Worm (Caenorhabditis elegans) whole organism, L4 larva: ENCODE results near the gene C47A4.5.

Source experiments
- D1046.2 ChIP-seq: fragments of 200-800 bp; sonication (Bioruptor generic); IDR thresholded peaks from 2 replicates; pipeline ENCODE4 v1.3.6; 2022; ENCODE audit warnings: missing genetic modification characterization, missing compliant biosample characterization
- F49E8.2 ChIP-seq: sonication (generic microtip); optimal IDR thresholded peaks from 2 replicates; lab custom pipeline; 2016; ENCODE audit warnings: missing compliant biosample characterization, mild to moderate bottlenecking, missing genetic modification characterization, borderline replicate concordance
- R02D3.7 ChIP-seq: fragments of 150-350 bp; sonication (generic microtip); optimal IDR thresholded peaks from 3 replicates; lab custom pipeline; 2014; ENCODE audit warnings: missing biosample characterization, missing genetic modification characterization
- T20F7.1 ChIP-seq: fragments of 200-800 bp; sonication (Bioruptor generic); optimal IDR thresholded peaks from 2 replicates; lab custom pipeline; 2018; ENCODE audit warnings: mild to moderate bottlenecking, missing genetic modification characterization, missing compliant biosample characterization
- T26A8.4 ChIP-seq: fragments of 200-800 bp; sonication (Bioruptor generic); IDR thresholded peaks from 2 replicates; pipeline ENCODE4 v1.3.6; 2022; ENCODE audit warnings: missing genetic modification characterization, missing compliant biosample characterization
- Y48G9A.11 ChIP-seq: fragments of 200-800 bp; sonication (Bioruptor generic); IDR thresholded peaks from 2 replicates; pipeline ENCODE4 v1.3.6; 2022; ENCODE audit warnings: missing genetic modification reagents, missing genetic modification characterization, missing compliant biosample characterization
- ZK337.2 ChIP-seq: fragments of 200-800 bp; sonication (Bioruptor generic); IDR thresholded peaks from 2 replicates; pipeline ENCODE4 v1.3.6; 2022; ENCODE audit warnings: missing genetic modification reagents, missing genetic modification characterization, missing compliant biosample characterization
- ZK546.5 ChIP-seq, 2 experiments: sonication (generic microtip); optimal IDR thresholded peaks; 2 replicates each; lab custom pipeline; 2017; ENCODE audit warnings: missing biosample characterization in 2 of 2, missing genetic modification characterization in 2 of 2
- aha-1 ChIP-seq: fragments of 150-350 bp; peaks from one replicate; lab custom pipeline; 2014; ENCODE audit warnings: missing biosample characterization, missing genetic modification characterization
- ceh-20 ChIP-seq: fragments of 200-800 bp; sonication (Bioruptor generic); IDR thresholded peaks from 2 replicates; pipeline ENCODE4 v1.3.6; 2022; ENCODE audit warnings: missing genetic modification reagents, missing genetic modification characterization, missing compliant biosample characterization
- ceh-62 ChIP-seq: sonication (generic microtip); optimal IDR thresholded peaks from 2 replicates; lab custom pipeline; 2017; ENCODE audit warnings: missing biosample characterization, missing genetic modification characterization
- cey-2 ChIP-seq: sonication (generic microtip); optimal IDR thresholded peaks from 3 replicates; lab custom pipeline; 2017; ENCODE audit warnings: missing genetic modification characterization, mild to moderate bottlenecking, missing compliant biosample characterization, antibody characterized with exemption, borderline replicate concordance; ENCODE audit not compliant: insufficient read depth
- ctbp-1 ChIP-seq: fragments of 200-800 bp; sonication (Bioruptor generic); IDR thresholded peaks from 2 replicates; pipeline ENCODE4 v1.3.6; 2022; ENCODE audit warnings: missing genetic modification reagents, missing genetic modification characterization, missing compliant biosample characterization
- daf-16 ChIP-seq, 3 experiments: sonication (generic microtip); optimal IDR thresholded peaks; 2 replicates each; lab custom pipeline; 2016 to 2017; ENCODE audit warnings: missing genetic modification characterization in 3 of 3, missing genetic modification reagents in 3 of 3, mild to moderate bottlenecking in 2 of 3, missing compliant biosample characterization in 2 of 3, missing biosample characterization in 1 of 3, moderate library complexity in 1 of 3
- daf-19 ChIP-seq: fragments of 200-800 bp; sonication (Bioruptor generic); conservative IDR thresholded peaks from 2 replicates; pipeline ENCODE4 v1.3.6; 2022; ENCODE audit warnings: missing genetic modification characterization, missing compliant biosample characterization
- dmd-8 ChIP-seq: fragments of 200-800 bp; sonication (Bioruptor generic); IDR thresholded peaks from 2 replicates; pipeline ENCODE4 v1.3.6; 2022; ENCODE audit warnings: missing genetic modification characterization, missing compliant biosample characterization
- duxl-1 ChIP-seq: sonication (generic microtip); optimal IDR thresholded peaks from 2 replicates; lab custom pipeline; 2016; ENCODE audit warnings: mild to moderate bottlenecking, missing genetic modification characterization, moderate library complexity, missing compliant biosample characterization; ENCODE audit not compliant: poor library complexity
- fkh-10 ChIP-seq: fragments of 150-350 bp; optimal IDR thresholded peaks from 2 replicates; lab custom pipeline; 2014; ENCODE audit warnings: missing biosample characterization, missing genetic modification reagents, missing genetic modification characterization
- fos-1 ChIP-seq: fragments of 150-350 bp; optimal IDR thresholded peaks from 2 replicates; lab custom pipeline; 2014; ENCODE audit warnings: missing biosample characterization, missing genetic modification characterization
- hlh-30 ChIP-seq: sonication (generic microtip); optimal IDR thresholded peaks from 2 replicates; lab custom pipeline; 2017; ENCODE audit warnings: antibody characterized with exemption, mild to moderate bottlenecking, missing genetic modification characterization, missing compliant biosample characterization; ENCODE audit not compliant: insufficient read depth
- hmg-1.1 ChIP-seq: fragments of 200-800 bp; sonication (Bioruptor generic); IDR thresholded peaks from 2 replicates; pipeline ENCODE4 v1.3.6; 2022; ENCODE audit warnings: missing genetic modification reagents, missing genetic modification characterization, missing compliant biosample characterization
- lim-7 ChIP-seq: fragments of 200-800 bp; sonication (Bioruptor generic); IDR thresholded peaks from 2 replicates; pipeline ENCODE4 v1.3.6; 2022; ENCODE audit warnings: missing genetic modification characterization, missing compliant biosample characterization
- lin-1 ChIP-seq: fragments of 200-800 bp; sonication (Bioruptor generic); IDR thresholded peaks from 2 replicates; pipeline ENCODE4 v1.3.6; 2022; ENCODE audit warnings: missing genetic modification reagents, missing genetic modification characterization, missing compliant biosample characterization
- lin-15B ChIP-seq: fragments of 150-350 bp; sonication (generic microtip); optimal IDR thresholded peaks from 3 replicates; lab custom pipeline; 2014; ENCODE audit warnings: missing biosample characterization, missing genetic modification characterization
- lin-29 ChIP-seq: fragments of 200-800 bp; sonication (Bioruptor generic); IDR thresholded peaks from 2 replicates; pipeline ENCODE4 v1.3.6; 2022; ENCODE audit warnings: missing genetic modification reagents, missing genetic modification characterization, missing compliant biosample characterization
- lin-38 ChIP-seq: fragments of 200-800 bp; sonication (Bioruptor generic); IDR thresholded peaks from 2 replicates; pipeline ENCODE4 v1.3.6; 2022; ENCODE audit warnings: missing genetic modification reagents, missing genetic modification characterization, missing compliant biosample characterization
- lin-39 ChIP-seq: fragments of 150-350 bp; optimal IDR thresholded peaks from 2 replicates; lab custom pipeline; 2014; ENCODE audit warnings: missing biosample characterization, missing genetic modification reagents, missing genetic modification characterization
- madf-5 ChIP-seq, 2 experiments: fragments of 200-800 bp; sonication (Bioruptor generic); IDR thresholded peaks; 2 replicates each; pipeline ENCODE4 v1.3.6; 2022; ENCODE audit warnings: missing compliant biosample characterization in 2 of 2, missing genetic modification characterization in 2 of 2
- mdt-29 ChIP-seq: fragments of 200-800 bp; sonication (Bioruptor generic); IDR thresholded peaks from 2 replicates; pipeline ENCODE4 v1.3.6; 2022; ENCODE audit warnings: missing genetic modification reagents, missing genetic modification characterization, missing compliant biosample characterization
- mxl-3 ChIP-seq: fragments of 200-800 bp; sonication (Bioruptor generic); optimal IDR thresholded peaks from 2 replicates; lab custom pipeline; 2018; ENCODE audit warnings: mild to moderate bottlenecking, missing genetic modification characterization, missing compliant biosample characterization
- nhr-10 ChIP-seq: fragments of 150-350 bp; optimal IDR thresholded peaks from 2 replicates; lab custom pipeline; 2014; ENCODE audit warnings: missing biosample characterization, missing genetic modification characterization
- nhr-11 ChIP-seq: fragments of 150-350 bp; optimal IDR thresholded peaks from 2 replicates; lab custom pipeline; 2014; ENCODE audit warnings: missing biosample characterization, missing genetic modification characterization
- nhr-237 ChIP-seq: sonication (generic microtip); optimal IDR thresholded peaks from 2 replicates; lab custom pipeline; 2017; ENCODE audit warnings: missing biosample characterization, missing genetic modification characterization
- nhr-28 ChIP-seq: fragments of 150-350 bp; optimal IDR thresholded peaks from 2 replicates; lab custom pipeline; 2014; ENCODE audit warnings: missing biosample characterization, missing genetic modification characterization
- nhr-41 ChIP-seq: fragments of 200-800 bp; sonication (Bioruptor generic); IDR thresholded peaks from 2 replicates; pipeline ENCODE4 v1.3.6; 2022; ENCODE audit warnings: missing genetic modification reagents, missing genetic modification characterization, missing compliant biosample characterization
- nhr-6 ChIP-seq: fragments of 150-350 bp; optimal IDR thresholded peaks from 2 replicates; lab custom pipeline; 2014; ENCODE audit warnings: missing biosample characterization, missing genetic modification characterization
- nhr-76 ChIP-seq: fragments of 150-350 bp; optimal IDR thresholded peaks from 2 replicates; lab custom pipeline; 2014; ENCODE audit warnings: missing biosample characterization, missing genetic modification characterization
- pha-4 ChIP-seq, 2 experiments: fragments of 150-350 bp in 1 of 2; fragments of 200-800 bp in 1 of 2; sonication (Bioruptor generic) in 1 of 2; IDR thresholded peaks in 1 of 2; optimal IDR thresholded peaks in 1 of 2; 2 replicates each; pipeline versions ENCODE4 v1.3.6 to Lab custom; 2014 to 2022; ENCODE audit warnings: missing genetic modification characterization in 2 of 2, missing genetic modification reagents in 2 of 2, missing biosample characterization in 1 of 2, missing compliant biosample characterization in 1 of 2
- pqm-1 ChIP-seq: sonication (generic microtip); optimal IDR thresholded peaks from 2 replicates; lab custom pipeline; 2017; ENCODE audit warnings: missing biosample characterization, missing genetic modification characterization
- saeg-2 ChIP-seq: fragments of 200-800 bp; sonication (Bioruptor generic); IDR thresholded peaks from 2 replicates; pipeline ENCODE4 v1.3.6; 2022; ENCODE audit warnings: missing genetic modification reagents, missing genetic modification characterization, missing compliant biosample characterization
- set-16 ChIP-seq: fragments of 200-800 bp; sonication (Bioruptor generic); IDR thresholded peaks from 2 replicates; pipeline ENCODE4 v1.3.6; 2022; ENCODE audit warnings: missing genetic modification reagents, missing genetic modification characterization, missing compliant biosample characterization
- snpc-1.2 ChIP-seq: fragments of 200-800 bp; sonication (Bioruptor generic); IDR thresholded peaks from 2 replicates; pipeline ENCODE4 v1.3.6; 2022; ENCODE audit warnings: missing genetic modification reagents, missing genetic modification characterization, missing compliant biosample characterization
- spr-3 ChIP-seq: fragments of 200-800 bp; sonication (Bioruptor generic); optimal IDR thresholded peaks from 2 replicates; lab custom pipeline; 2018; ENCODE audit warnings: mild to moderate bottlenecking, missing genetic modification characterization, missing compliant biosample characterization
- tra-1 ChIP-seq: fragments of 200-800 bp; sonication (Bioruptor generic); IDR thresholded peaks from 2 replicates; pipeline ENCODE4 v1.3.6; 2022; ENCODE audit warnings: missing genetic modification reagents, missing genetic modification characterization, missing compliant biosample characterization
- unc-130 ChIP-seq: sonication (generic microtip); optimal IDR thresholded peaks from 2 replicates; lab custom pipeline; 2016; ENCODE audit warnings: missing genetic modification reagents, missing genetic modification characterization, missing compliant biosample characterization
- unc-39 ChIP-seq: sonication (generic microtip); optimal IDR thresholded peaks from 2 replicates; lab custom pipeline; 2017; ENCODE audit warnings: missing biosample characterization, missing genetic modification characterization
- unc-62 ChIP-seq, 3 experiments: fragments of 150-350 bp in 1 of 3; sonication (generic microtip); optimal IDR thresholded peaks in 2 of 3; peaks in 1 of 3; 1 replicate in 1 of 3; 2 replicates in 2 of 3; lab custom pipeline; 2014 to 2017; ENCODE audit warnings: missing biosample characterization in 3 of 3, missing genetic modification characterization in 3 of 3, missing genetic modification reagents in 3 of 3, missing genotype in 1 of 3
- vab-7 ChIP-seq: fragments of 200-800 bp; sonication (Bioruptor generic); IDR thresholded peaks from 2 replicates; pipeline ENCODE4 v1.3.6; 2022; ENCODE audit warnings: missing genetic modification reagents, missing genetic modification characterization, missing compliant biosample characterization
- zfp-3 ChIP-seq: fragments of 200-800 bp; sonication (Bioruptor generic); conservative IDR thresholded peaks from 2 replicates; pipeline ENCODE4 v1.3.6; 2022; ENCODE audit warnings: missing genetic modification reagents, missing genetic modification characterization, missing compliant biosample characterization
- zip-11 ChIP-seq: fragments of 200-800 bp; sonication (Bioruptor generic); IDR thresholded peaks from 2 replicates; pipeline ENCODE4 v1.3.6; 2022; ENCODE audit warnings: missing genetic modification characterization, missing compliant biosample characterization
- ztf-7 ChIP-seq: fragments of 150-350 bp; optimal IDR thresholded peaks from 2 replicates; lab custom pipeline; 2014; ENCODE audit warnings: missing biosample characterization, missing genetic modification characterization

The C47A4.5 gene

ce11 chrIV:13707894-13708293, 37.6 kb upstream of the C47A4.5 start:
- TF ChIP-seq T26A8.4 (GFP tag; lab: Robert Waterston, UW), result no peak
- TF ChIP-seq ceh-20, result peak; percentile 96
- TF ChIP-seq vab-7 (GFP tag; lab: Robert Waterston, UW), result no peak
- TF ChIP-seq hlh-30, result no peak
- TF ChIP-seq T20F7.1 (GFP tag; lab: Kevin White, UChicago), result no peak
- no peak for TF ChIP-seq nhr-10 (tag; lab: Kevin White, UChicago)
- no peak for TF ChIP-seq lim-7
- no peak for TF ChIP-seq ceh-62 (tag; lab: Kevin White, UChicago)
- no peak for TF ChIP-seq nhr-237 (tag; lab: Kevin White, UChicago)
- no peak for TF ChIP-seq duxl-1 (tag; lab: Kevin White, UChicago)
- no peak for TF ChIP-seq R02D3.7 (tag; lab: Kevin White, UChicago)
- no peak for TF ChIP-seq pha-4 (GFP tag; IDR thresholded peaks at IDR 0.05; lab: Robert Waterston, UW)
- TF ChIP-seq pha-4 (tag; optimal IDR thresholded peaks at IDR 0.05; lab: Kevin White, UChicago), result no peak
- TF ChIP-seq spr-3 (GFP tag; lab: Kevin White, UChicago), result no peak
- no peak for TF ChIP-seq ctbp-1 (GFP tag; lab: Robert Waterston, UW)
- no peak for TF ChIP-seq madf-5 (GFP tag; IDR thresholded peaks at IDR 0.05; lab: Robert Waterston, UW)
- TF ChIP-seq saeg-2, result no peak
- TF ChIP-seq nhr-6, result no peak
- no peak for TF ChIP-seq Y48G9A.11 (GFP tag; lab: Robert Waterston, UW)
- no peak for TF ChIP-seq nhr-76 (tag; lab: Kevin White, UChicago)
- TF ChIP-seq nhr-28, result peak; percentile 63
- TF ChIP-seq fkh-10 (GFP tag; lab: Kevin White, UChicago), result no peak
- TF ChIP-seq D1046.2 (GFP tag; lab: Robert Waterston, UW), result no peak
- no peak for TF ChIP-seq mdt-29 (GFP tag; lab: Robert Waterston, UW)
- no peak for TF ChIP-seq ztf-7 (tag; lab: Kevin White, UChicago)
- no peak for TF ChIP-seq daf-16 (GFP tag; optimal IDR thresholded peaks at IDR 0.05; lab: Kevin White, UChicago)
- peak; percentile 76 for TF ChIP-seq daf-16 (tag; optimal IDR thresholded peaks at IDR 0.05; lab: Kevin White, UChicago)
- TF ChIP-seq zfp-3 (GFP tag; lab: Robert Waterston, UW), result 0 out of 2 replicates have a peak, but pooled peaks have one; percentile 23
- TF ChIP-seq zip-11, result no peak
- peak in 1 of 2 experiments; percentile 74 for TF ChIP-seq unc-62 (GFP tag; optimal IDR thresholded peaks at IDR 0.05 in 1 of 2; lab: Kevin White, UChicago)
- no peak for TF ChIP-seq unc-62 (tag; optimal IDR thresholded peaks at IDR 0.05; lab: Kevin White, UChicago)
- no peak for TF ChIP-seq lin-38
- no peak for TF ChIP-seq lin-1 (GFP tag; lab: Robert Waterston, UW)
- no peak for TF ChIP-seq hmg-1.1 (GFP tag; lab: Robert Waterston, UW)
- TF ChIP-seq dmd-8 (GFP tag; lab: Robert Waterston, UW), result no peak
- no peak for TF ChIP-seq daf-19 (GFP tag; lab: Robert Waterston, UW)
- TF ChIP-seq lin-29 (GFP tag; lab: Robert Waterston, UW), result no peak
- no peak for TF ChIP-seq lin-15B (tag; lab: Kevin White, UChicago)
- TF ChIP-seq ZK546.5 (tag; optimal IDR thresholded peaks at IDR 0.05; lab: Kevin White, UChicago), result no peak
- TF ChIP-seq aha-1 (tag; lab: Kevin White, UChicago), result no peak
- no peak for TF ChIP-seq fos-1 (tag; lab: Kevin White, UChicago)
- TF ChIP-seq snpc-1.2 (GFP tag; lab: Robert Waterston, UW), result peak; percentile 68; the same call in 1 of the 2 replicates
- no peak for TF ChIP-seq unc-39 (tag; lab: Kevin White, UChicago)
- TF ChIP-seq mxl-3 (GFP tag; lab: Kevin White, UChicago), result peak; percentile 24
- TF ChIP-seq F49E8.2, result no peak
- TF ChIP-seq tra-1 (GFP tag; lab: Robert Waterston, UW), result peak; percentile 97
- TF ChIP-seq pqm-1 (tag; lab: Kevin White, UChicago), result peak; percentile 71
- TF ChIP-seq nhr-11 (tag; lab: Kevin White, UChicago), result no peak
- no peak for TF ChIP-seq nhr-41 (GFP tag; lab: Robert Waterston, UW)
- TF ChIP-seq unc-130, result no peak
- TF ChIP-seq cey-2, result no peak
- no peak for TF ChIP-seq set-16 (GFP tag; lab: Robert Waterston, UW)
- no peak for TF ChIP-seq lin-39 (tag; lab: Kevin White, UChicago)
- TF ChIP-seq ZK337.2 (GFP tag; lab: Robert Waterston, UW), result no peak
